Worm (Caenorhabditis elegans): ENCODE measurements around the gene srz-23.
A peak's percentile ranks its signal among the peaks of the same experiment; 100 is the strongest.

The srz-23 gene

DNA sequence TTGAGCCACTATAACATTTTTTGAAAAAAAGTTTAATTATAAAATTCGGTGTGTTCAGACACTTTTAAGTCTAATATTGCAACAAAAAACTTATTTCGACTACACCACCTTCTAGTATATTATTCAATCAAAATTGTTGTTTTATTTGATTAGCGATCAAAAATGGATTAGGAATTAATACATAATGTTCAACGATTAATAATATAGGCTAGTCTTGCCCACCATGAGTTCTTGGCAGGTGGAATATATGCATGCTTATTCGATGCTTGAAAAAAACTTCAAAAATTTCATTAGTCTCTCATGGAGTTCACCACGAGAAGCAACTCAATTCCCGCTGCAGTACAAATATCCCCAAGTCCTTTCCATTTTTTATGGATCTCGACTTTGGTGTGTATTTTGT, 17.4 kb upstream of the srz-23 start, which contains the start of gene srz-32:
TSS of gene srz-32 (plus strand) at position 301 of the 400 bp plus-strand sequence.
- TF ChIP-seq ceh-28 (tag; optimal IDR thresholded peaks at IDR 0.05) (no peak), jun-1 (tag; optimal IDR thresholded peaks at IDR 0.05) (no peak), egl-27 (tag; optimal IDR thresholded peaks at IDR 0.05) (no peak), lsy-12 (tag; optimal IDR thresholded peaks at IDR 0.05) (no peak), nhr-25 (tag; optimal IDR thresholded peaks at IDR 0.05) (no peak), daf-12 (tag; optimal IDR thresholded peaks at IDR 0.05) (no peak), nhr-12 (tag; optimal IDR thresholded peaks at IDR 0.05) (no peak), fos-1 (tag; optimal IDR thresholded peaks at IDR 0.05) (no peak), unc-62 (GFP tag; optimal IDR thresholded peaks at IDR 0.05) (no peak), pqm-1 (tag; optimal IDR thresholded peaks at IDR 0.05) (no peak), R02D3.7 (tag; optimal IDR thresholded peaks at IDR 0.05) (no peak), zag-1 (tag; optimal IDR thresholded peaks at IDR 0.05) (no peak), nhr-67 (tag; optimal IDR thresholded peaks at IDR 0.05) (no peak), nhr-237 (tag; optimal IDR thresholded peaks at IDR 0.05) (no peak), mml-1 (tag; optimal IDR thresholded peaks at IDR 0.05) (no peak)

ce11 chrIV:3438022-3438421, 15.4 kb upstream of the srz-23 start, which contains the start of gene grd-13:
Gene grd-13 (plus strand): TSS chrIV:3438312.
- TF ChIP-seq fkh-2 (tag; optimal IDR thresholded peaks at IDR 0.05) = no peak
- TF ChIP-seq elt-1 (tag; optimal IDR thresholded peaks at IDR 0.05) = peak; percentile 89
- peak; percentile 71 for TF ChIP-seq nhr-25 (tag; optimal IDR thresholded peaks at IDR 0.05)

ce11 chrIV:3439354-3439753, 14.1 kb upstream of the srz-23 start, which contains the start of gene grd-3:
Gene grd-3 (plus strand): TSS chrIV:3439655.
- TF ChIP-seq ceh-16 (tag; optimal IDR thresholded peaks at IDR 0.05) = no peak
- no peak for TF ChIP-seq pqm-1 (tag; optimal IDR thresholded peaks at IDR 0.05)
- TF ChIP-seq fos-1 (tag; optimal IDR thresholded peaks at IDR 0.05) = no peak
- no peak for TF ChIP-seq ama-1 (optimal IDR thresholded peaks at IDR 0.05)
- peak; percentile 78 for TF ChIP-seq nhr-25 (tag; optimal IDR thresholded peaks at IDR 0.05)
- TF ChIP-seq aly-2 (tag; optimal IDR thresholded peaks at IDR 0.05) = no peak
- no peak for TF ChIP-seq mdl-1 (tag; optimal IDR thresholded peaks at IDR 0.05)
- no peak for TF ChIP-seq snpc-4 (tag; optimal IDR thresholded peaks at IDR 0.05)
- peak; percentile 88 for TF ChIP-seq elt-1 (tag; optimal IDR thresholded peaks at IDR 0.05)
- TF ChIP-seq ceh-9 (tag; optimal IDR thresholded peaks at IDR 0.05) = no peak
- TF ChIP-seq ceh-28 (tag; optimal IDR thresholded peaks at IDR 0.05) = no peak
- peak; percentile 50 for TF ChIP-seq nhr-23 (tag; optimal IDR thresholded peaks at IDR 0.05)
- no peak for TF ChIP-seq ZK546.5 (tag; optimal IDR thresholded peaks at IDR 0.05)
- TF ChIP-seq unc-39 (tag; optimal IDR thresholded peaks at IDR 0.05) = no peak
- TF ChIP-seq sea-2 (GFP tag; optimal IDR thresholded peaks at IDR 0.05) = no peak

DNA sequence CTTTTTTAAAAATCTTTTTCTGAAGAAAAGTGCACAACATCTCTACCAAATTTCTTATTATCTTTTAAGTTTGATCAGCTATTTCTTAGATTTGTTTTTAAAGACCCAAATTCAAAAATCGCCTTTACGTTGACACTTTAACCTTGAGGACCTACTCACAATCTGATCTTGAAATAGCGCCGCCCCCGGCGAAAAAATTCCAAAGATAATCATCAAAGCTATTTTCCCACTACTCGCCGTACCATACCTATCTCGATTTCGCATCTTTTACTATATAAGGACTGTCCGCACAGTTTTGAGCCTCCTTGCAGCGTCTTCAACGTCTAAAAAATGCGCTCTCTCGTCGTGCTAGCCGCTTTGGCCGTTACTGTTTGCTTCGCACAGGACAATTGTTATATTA, 12.6 kb upstream of the srz-23 start, which contains the start of gene grd-10:
TSS of gene grd-10 (plus strand) at position 208 of the 400 bp plus-strand sequence.
- TF ChIP-seq nhr-25 (tag; optimal IDR thresholded peaks at IDR 0.05) = peak; percentile 19
- TF ChIP-seq elt-1 (tag; optimal IDR thresholded peaks at IDR 0.05) = peak; percentile 91
- no peak for TF ChIP-seq ceh-9 (tag; optimal IDR thresholded peaks at IDR 0.05)
- TF ChIP-seq tbx-2 (tag; optimal IDR thresholded peaks at IDR 0.05) = no peak

DNA sequence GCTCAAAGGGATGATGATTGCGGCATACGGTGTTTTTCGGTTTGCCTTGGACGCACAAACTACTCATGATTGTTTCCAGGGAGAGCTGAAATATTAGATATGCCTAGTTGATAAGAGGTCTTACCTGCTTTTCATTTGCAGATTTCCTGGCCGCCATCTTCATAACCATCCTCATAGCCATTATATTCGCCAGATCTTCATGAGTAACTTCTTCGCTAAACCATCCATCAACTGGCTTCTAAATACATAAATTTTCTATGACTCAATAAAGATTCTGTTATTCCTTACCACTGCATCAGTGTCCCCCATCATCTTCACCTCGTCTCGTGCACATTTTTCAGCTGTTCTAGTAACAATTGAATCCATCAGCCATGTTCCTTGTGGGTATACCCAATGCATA, 10.9 kb upstream of the srz-23 start:
- no peak for TF ChIP-seq sea-2 (GFP tag; optimal IDR thresholded peaks at IDR 0.05)
- no peak for TF ChIP-seq nhr-43 (tag; optimal IDR thresholded peaks at IDR 0.05; ENCODE audit: poor library complexity, severe bottlenecking)
- no peak for TF ChIP-seq nhr-67 (tag; optimal IDR thresholded peaks at IDR 0.05)
- TF ChIP-seq elt-1 (tag; optimal IDR thresholded peaks at IDR 0.05) = no peak
- no peak for TF ChIP-seq mml-1 (tag; optimal IDR thresholded peaks at IDR 0.05)
- TF ChIP-seq aly-2 (tag; optimal IDR thresholded peaks at IDR 0.05) = no peak
- no peak for TF ChIP-seq elt-3 (tag; optimal IDR thresholded peaks at IDR 0.05)
- no peak for TF ChIP-seq unc-39 (tag; optimal IDR thresholded peaks at IDR 0.05)
- no peak for TF ChIP-seq nhr-28 (tag; optimal IDR thresholded peaks at IDR 0.05)
- no peak for TF ChIP-seq tbx-2 (tag; optimal IDR thresholded peaks at IDR 0.05)
- TF ChIP-seq pqm-1 (tag; optimal IDR thresholded peaks at IDR 0.05) = no peak

DNA sequence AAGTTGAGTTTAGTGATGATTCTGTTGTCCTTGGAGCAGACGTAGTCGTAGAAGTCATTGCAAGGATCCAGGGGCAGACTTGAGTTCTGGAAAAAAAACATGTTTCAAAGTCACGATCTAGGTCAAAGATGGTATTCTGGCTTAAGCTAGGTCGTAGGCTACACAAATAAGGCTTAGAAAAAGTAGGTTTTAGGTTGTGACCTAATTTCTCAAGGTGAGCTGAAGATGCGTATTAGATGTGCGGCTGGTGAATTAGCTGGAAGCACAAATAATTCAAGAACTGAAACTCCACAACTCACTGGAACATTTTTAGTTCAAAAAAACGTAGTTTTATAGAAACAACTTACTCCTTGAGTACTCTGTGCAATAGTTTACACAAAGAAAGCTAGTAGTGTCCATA, 9.3 kb upstream of the srz-23 start, which contains the start of gene F09D12.2:
TSS of gene F09D12.2 (minus strand) at position 101 of the 400 bp plus-strand sequence.
- no peak for TF ChIP-seq sea-2 (GFP tag; optimal IDR thresholded peaks at IDR 0.05)
- no peak for TF ChIP-seq unc-62 (GFP tag; optimal IDR thresholded peaks at IDR 0.05)
- TF ChIP-seq nhr-11 (tag; optimal IDR thresholded peaks at IDR 0.05) = no peak
- TF ChIP-seq fos-1 (tag; optimal IDR thresholded peaks at IDR 0.05) = no peak
- no peak for TF ChIP-seq ceh-16 (tag; optimal IDR thresholded peaks at IDR 0.05)
- no peak for TF ChIP-seq eor-1 (tag; optimal IDR thresholded peaks at IDR 0.05)
- no peak for TF ChIP-seq nhr-43 (tag; optimal IDR thresholded peaks at IDR 0.05; ENCODE audit: poor library complexity, severe bottlenecking)
- no peak for TF ChIP-seq mml-1 (tag; optimal IDR thresholded peaks at IDR 0.05)
- no peak for TF ChIP-seq nhr-77 (tag; optimal IDR thresholded peaks at IDR 0.05)

All from whole organism, L3 larva.